Fruit fly (Drosophila melanogaster) whole organism, adult: Measurements from ENCODE around the gene Chrac-14.

Experiments used
- CG7101 ChIP-seq: fragments of 200-800 bp; sonication (Bioruptor generic); optimal IDR thresholded peaks from 2 replicates; lab custom pipeline; 2018; ENCODE audit warnings: missing biosample characterization, mild to moderate bottlenecking, missing genetic modification characterization, moderate library complexity
- Crg-1 ChIP-seq: fragments of 200-800 bp; sonication (Bioruptor generic); optimal IDR thresholded peaks from 2 replicates; lab custom pipeline; 2016; ENCODE audit warnings: missing biosample characterization, missing genetic modification characterization
- tj ChIP-seq: fragments of 200-800 bp; sonication (Bioruptor generic); optimal IDR thresholded peaks from 3 replicates; lab custom pipeline; 2017; ENCODE audit warnings: missing biosample characterization, mild to moderate bottlenecking, missing genetic modification characterization, moderate library complexity

DNA sequence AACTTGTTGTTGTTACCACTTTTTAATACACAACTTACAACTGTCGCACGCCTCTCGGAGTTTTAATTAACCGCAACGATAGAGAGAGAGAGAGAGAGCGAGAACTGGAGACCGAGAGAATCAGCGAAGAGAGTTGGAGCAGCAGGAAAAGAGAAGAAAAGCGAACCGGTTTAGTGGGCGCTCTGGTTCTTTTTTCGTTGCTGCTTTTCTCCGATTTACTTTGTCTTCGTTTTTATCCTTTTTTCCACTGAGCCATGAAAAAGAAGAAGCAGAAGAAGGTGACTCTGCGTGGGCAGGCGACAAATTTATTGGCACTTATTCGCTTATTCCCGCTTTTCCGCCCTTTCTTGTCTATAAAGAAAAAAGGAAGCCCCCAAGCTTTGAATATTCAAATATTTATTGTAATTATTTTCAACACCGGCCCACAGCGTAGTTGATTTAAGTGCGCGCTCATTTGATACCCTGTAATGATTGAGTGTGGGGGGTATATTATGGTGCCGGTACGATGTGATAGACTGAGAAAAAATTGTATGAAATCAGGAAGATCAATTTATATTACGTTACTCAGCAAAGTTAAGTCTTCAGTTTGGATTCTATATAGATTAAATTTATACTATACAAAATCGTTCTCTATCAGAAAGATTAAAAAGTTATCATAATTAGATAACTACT lies 16.8 kb upstream of the Chrac-14 start:
- TF ChIP-seq tj (no peak), CG7101 (no peak), Crg-1 (no peak)
